Fruit fly (Drosophila melanogaster) whole organism, embryonic: ENCODE data around the gene CG9760.

Source experiments
- CG10147 ChIP-seq: fragments of 200-800 bp; sonication (Bioruptor generic); optimal IDR thresholded peaks from 2 replicates; lab custom pipeline; 2019; ENCODE audit warnings: missing biosample characterization, mild to moderate bottlenecking, missing genetic modification characterization, moderate library complexity
- CG10462 ChIP-seq: fragments of 200-800 bp; sonication (Bioruptor generic); optimal IDR thresholded peaks from 2 replicates; lab custom pipeline; 2016; ENCODE audit warnings: missing biosample characterization, missing genetic modification characterization
- CG11247 ChIP-seq: fragments of 200-800 bp; sonication (Bioruptor generic); IDR thresholded peaks from 2 replicates; pipeline ENCODE4 v1.3.6; 2022; ENCODE audit warnings: missing biosample characterization, missing genetic modification characterization
- CG12391 ChIP-seq: fragments of 200-800 bp; sonication (Bioruptor generic); optimal IDR thresholded peaks from 3 replicates; lab custom pipeline; 2018; ENCODE audit warnings: missing biosample characterization, mild to moderate bottlenecking, missing genetic modification characterization, moderate library complexity
- CG12769 ChIP-seq: fragments of 200-800 bp; sonication (Bioruptor generic); optimal IDR thresholded peaks from 2 replicates; lab custom pipeline; 2019; ENCODE audit warnings: missing biosample characterization, mild to moderate bottlenecking, missing genetic modification characterization, moderate library complexity
- CG13624 ChIP-seq: fragments of 200-800 bp; sonication (Bioruptor generic); optimal IDR thresholded peaks from 2 replicates; lab custom pipeline; 2016; ENCODE audit warnings: missing biosample characterization, missing genetic modification characterization
- CG14710 ChIP-seq: fragments of 200-800 bp; sonication (Bioruptor generic); optimal IDR thresholded peaks from 3 replicates; lab custom pipeline; 2019; ENCODE audit warnings: missing biosample characterization, mild to moderate bottlenecking, missing genetic modification characterization, moderate library complexity
- CG15479 ChIP-seq: fragments of 200-800 bp; sonication (Bioruptor generic); optimal IDR thresholded peaks from 3 replicates; lab custom pipeline; 2019; ENCODE audit warnings: missing biosample characterization, mild to moderate bottlenecking, missing genetic modification characterization, moderate library complexity
- CG17328 ChIP-seq: fragments of 200-800 bp; sonication (Bioruptor generic); IDR thresholded peaks from 2 replicates; pipeline ENCODE4 v1.3.6; 2022; ENCODE audit warnings: missing biosample characterization, missing genetic modification characterization
- CG1792 ChIP-seq: fragments of 200-800 bp; sonication (Bioruptor generic); optimal IDR thresholded peaks from 2 replicates; lab custom pipeline; 2016; ENCODE audit warnings: missing biosample characterization, missing genetic modification characterization
- CG18262 ChIP-seq: fragments of 200-800 bp; optimal IDR thresholded peaks from 3 replicates; lab custom pipeline; 2019; ENCODE audit warnings: missing biosample characterization, mild to moderate bottlenecking, missing genetic modification characterization, moderate library complexity
- CG30403 ChIP-seq: fragments of 200-800 bp; sonication (Bioruptor generic); optimal IDR thresholded peaks from 3 replicates; lab custom pipeline; 2016; ENCODE audit warnings: missing biosample characterization, missing genetic modification characterization
- CG31441 ChIP-seq: fragments of 200-800 bp; sonication (Bioruptor generic); IDR thresholded peaks from 2 replicates; pipeline ENCODE4 v1.3.6; 2022; ENCODE audit warnings: missing biosample characterization, missing genetic modification characterization
- CG4820 ChIP-seq: fragments of 200-800 bp; sonication (Bioruptor generic); optimal IDR thresholded peaks from 3 replicates; lab custom pipeline; 2016; ENCODE audit warnings: missing biosample characterization, missing genetic modification characterization
- CG8478 ChIP-seq: fragments of >200 bp; optimal IDR thresholded peaks from 2 replicates; lab custom pipeline; 2018
- CrebB ChIP-seq: fragments of 200-800 bp; sonication (Bioruptor generic); optimal IDR thresholded peaks from 3 replicates; lab custom pipeline; 2018; ENCODE audit warnings: missing biosample characterization, mild to moderate bottlenecking, missing genetic modification characterization
- D19A ChIP-seq: fragments of 200-800 bp; optimal IDR thresholded peaks from 3 replicates; lab custom pipeline; 2019; ENCODE audit warnings: missing biosample characterization, mild to moderate bottlenecking, missing genetic modification characterization, moderate library complexity
- Dek ChIP-seq: fragments of 200-800 bp; sonication (Bioruptor generic); optimal IDR thresholded peaks from 3 replicates; lab custom pipeline; 2019; ENCODE audit warnings: missing biosample characterization, mild to moderate bottlenecking, missing genetic modification characterization, moderate library complexity
- Dll ChIP-seq: fragments of 200-800 bp; sonication (Bioruptor generic); IDR thresholded peaks from 4 replicates; pipeline ENCODE4 v1.3.6; 2022; ENCODE audit warnings: missing biosample characterization, missing genetic modification characterization; ENCODE audit not compliant: partially characterized antibody
- Ets97D ChIP-seq: fragments of 200-800 bp; sonication (Bioruptor generic); optimal IDR thresholded peaks from 3 replicates; lab custom pipeline; 2016; ENCODE audit warnings: missing biosample characterization, missing genetic modification characterization
- Fer1 ChIP-seq: fragments of 200-800 bp; sonication (Bioruptor generic); optimal IDR thresholded peaks from 2 replicates; lab custom pipeline; 2017; ENCODE audit warnings: missing biosample characterization, mild to moderate bottlenecking, missing genetic modification characterization
- NC2α ChIP-seq: fragments of 200-800 bp; sonication (Bioruptor generic); optimal IDR thresholded peaks from 2 replicates; lab custom pipeline; 2016; ENCODE audit warnings: missing biosample characterization, missing genetic modification characterization
- Nf-YC ChIP-seq: fragments of 200-800 bp; optimal IDR thresholded peaks from 3 replicates; lab custom pipeline; 2019; ENCODE audit warnings: missing biosample characterization, mild to moderate bottlenecking, missing genetic modification characterization, moderate library complexity
- Oli ChIP-seq: fragments of 200-800 bp; sonication (Bioruptor generic); optimal IDR thresholded peaks from 2 replicates; lab custom pipeline; 2018; ENCODE audit warnings: missing biosample characterization, mild to moderate bottlenecking, missing genetic modification characterization, moderate library complexity
- Pdp1 ChIP-seq, 2 experiments: fragments of 200-800 bp; sonication (Bioruptor generic); optimal IDR thresholded peaks; 3 replicates each; lab custom pipeline; 2016; ENCODE audit warnings: missing biosample characterization in 2 of 2, missing genetic modification characterization in 2 of 2, mild to moderate bottlenecking in 1 of 2, moderate library complexity in 1 of 2
- Ravus ChIP-seq: fragments of 200-800 bp; sonication (Bioruptor generic); IDR thresholded peaks from 2 replicates; pipeline ENCODE4 v1.3.6; 2022; ENCODE audit warnings: missing biosample characterization, missing genetic modification characterization
- Stat92E ChIP-seq, 3 experiments: fragments of >200 bp in 2 of 3; fragments of 200-800 bp in 1 of 3; sonication (Bioruptor generic) in 1 of 3; optimal IDR thresholded peaks; 2 replicates each; lab custom pipeline; 2017 to 2019; ENCODE audit warnings: missing biosample characterization in 3 of 3, missing genetic modification characterization in 3 of 3, mild to moderate bottlenecking in 1 of 3, moderate library complexity in 1 of 3
- Usf ChIP-seq: fragments of 200-800 bp; sonication (Bioruptor generic); optimal IDR thresholded peaks from 2 replicates; lab custom pipeline; 2017; ENCODE audit warnings: missing genotype, missing biosample characterization, missing genetic modification characterization
- Xrp1 ChIP-seq: fragments of 200-800 bp; sonication (Bioruptor generic); IDR thresholded peaks from 2 replicates; pipeline ENCODE4 v1.3.6; 2022; ENCODE audit warnings: missing biosample characterization, missing genetic modification characterization
- bsh ChIP-seq, 2 experiments: fragments of 200-800 bp; sonication (Bioruptor generic); optimal IDR thresholded peaks; 2 replicates each; lab custom pipeline; 2017 to 2018; ENCODE audit warnings: mild to moderate bottlenecking in 2 of 2, missing biosample characterization in 2 of 2, missing genetic modification characterization in 2 of 2, moderate library complexity in 1 of 2
- dati ChIP-seq: fragments of 200-800 bp; sonication (Bioruptor generic); IDR thresholded peaks from 2 replicates; pipeline ENCODE4 v1.3.6; 2022; ENCODE audit warnings: missing biosample characterization, missing genetic modification characterization
- dysf ChIP-seq: fragments of 200-800 bp; sonication (Bioruptor generic); IDR thresholded peaks from 3 replicates; pipeline ENCODE4 v1.3.6; 2022; ENCODE audit warnings: missing biosample characterization, missing genetic modification characterization
- ems ChIP-seq: fragments of 200-800 bp; sonication (Bioruptor generic); optimal IDR thresholded peaks from 3 replicates; lab custom pipeline; 2016; ENCODE audit warnings: missing biosample characterization, missing genetic modification characterization
- eyg ChIP-seq: fragments of 200-800 bp; sonication (Bioruptor generic); optimal IDR thresholded peaks from 3 replicates; lab custom pipeline; 2016; ENCODE audit warnings: missing biosample characterization, missing genetic modification characterization
- fd96Cb ChIP-seq: fragments of 200-800 bp; sonication (Bioruptor generic); optimal IDR thresholded peaks from 2 replicates; lab custom pipeline; 2018; ENCODE audit warnings: missing biosample characterization, mild to moderate bottlenecking, missing genetic modification characterization, moderate library complexity
- gcm2 ChIP-seq: fragments of 200-800 bp; sonication (Bioruptor generic); optimal IDR thresholded peaks from 2 replicates; lab custom pipeline; 2016; ENCODE audit warnings: missing biosample characterization, missing genetic modification characterization
- hbn ChIP-seq: fragments of 200-800 bp; sonication (Bioruptor generic); IDR thresholded peaks from 2 replicates; pipeline ENCODE4 v1.3.6; 2022; ENCODE audit warnings: missing biosample characterization, missing genetic modification characterization; ENCODE audit not compliant: partially characterized antibody
- jigr1 ChIP-seq: fragments of 200-800 bp; sonication (Bioruptor generic); IDR thresholded peaks from 3 replicates; pipeline ENCODE4 v1.3.6; 2022; ENCODE audit warnings: missing biosample characterization, missing genetic modification characterization
- lbe ChIP-seq: fragments of 200-800 bp; sonication (Bioruptor generic); optimal IDR thresholded peaks from 2 replicates; lab custom pipeline; 2016; ENCODE audit warnings: missing biosample characterization, mild to moderate bottlenecking, missing genetic modification characterization
- luna ChIP-seq: fragments of 200-800 bp; sonication (Bioruptor generic); optimal IDR thresholded peaks from 2 replicates; lab custom pipeline; 2016; ENCODE audit warnings: missing biosample characterization, missing genetic modification characterization
- nerfin-2 ChIP-seq: fragments of 200-800 bp; sonication (Bioruptor generic); IDR thresholded peaks from 2 replicates; pipeline ENCODE4 v1.3.6; 2022; ENCODE audit warnings: missing biosample characterization, missing genetic modification characterization; ENCODE audit not compliant: partially characterized antibody
- org-1 ChIP-seq: fragments of 200-800 bp; sonication (Bioruptor generic); optimal IDR thresholded peaks from 2 replicates; lab custom pipeline; 2017; ENCODE audit warnings: missing biosample characterization, missing genetic modification characterization
- pfk ChIP-seq: fragments of 200-800 bp; sonication (Bioruptor generic); optimal IDR thresholded peaks from 2 replicates; lab custom pipeline; 2018; ENCODE audit warnings: missing biosample characterization, mild to moderate bottlenecking, missing genetic modification characterization, moderate library complexity
- pho ChIP-seq: fragments of 200-800 bp; sonication (Bioruptor generic); optimal IDR thresholded peaks from 2 replicates; lab custom pipeline; 2016; ENCODE audit warnings: missing biosample characterization, missing genetic modification characterization
- sqz ChIP-seq: fragments of 200-800 bp; sonication (Bioruptor generic); optimal IDR thresholded peaks from 3 replicates; lab custom pipeline; 2018; ENCODE audit warnings: missing biosample characterization, mild to moderate bottlenecking, missing genetic modification characterization
- stc ChIP-seq: fragments of 200-800 bp; sonication (Bioruptor generic); IDR thresholded peaks from 2 replicates; pipeline ENCODE4 v1.3.6; 2022; ENCODE audit warnings: missing biosample characterization, missing genetic modification characterization
- tap ChIP-seq: fragments of 200-800 bp; optimal IDR thresholded peaks from 3 replicates; lab custom pipeline; 2019; ENCODE audit warnings: missing biosample characterization, mild to moderate bottlenecking, missing genetic modification characterization, moderate library complexity
- tin ChIP-seq: fragments of 200-800 bp; sonication (Bioruptor generic); optimal IDR thresholded peaks from 3 replicates; lab custom pipeline; 2016; ENCODE audit warnings: missing biosample characterization, missing genetic modification characterization
- toy ChIP-seq: fragments of 200-800 bp; sonication (Bioruptor generic); IDR thresholded peaks from 2 replicates; pipeline ENCODE4 v1.3.6; 2022; ENCODE audit warnings: missing biosample characterization, missing genetic modification characterization
- trem ChIP-seq: fragments of 200-800 bp; optimal IDR thresholded peaks from 3 replicates; lab custom pipeline; 2019; ENCODE audit warnings: missing biosample characterization, mild to moderate bottlenecking, missing genetic modification characterization, moderate library complexity
- ttk ChIP-seq: fragments of 200-800 bp; sonication (Bioruptor generic); IDR thresholded peaks from 2 replicates; pipeline ENCODE4 v2.1.2; 2022; ENCODE audit warnings: missing biosample characterization, missing genetic modification characterization
- zfh2 ChIP-seq: fragments of 200-800 bp; sonication (Bioruptor generic); optimal IDR thresholded peaks from 2 replicates; lab custom pipeline; 2016; ENCODE audit warnings: missing biosample characterization, missing genetic modification characterization

Gene CG9760

dm6 chr3L:12114188-12114587 is 49.3 kb downstream of the CG9760 start (continued):
- TF ChIP-seq ems (GFP tag; lab: Kevin White, UChicago) = no peak
- no peak for TF ChIP-seq dysf (GFP tag; lab: Robert Waterston, UW)
- TF ChIP-seq CG12769 (tag; lab: Kevin White, UChicago) = no peak
- no peak for TF ChIP-seq CG8478
- no peak for TF ChIP-seq CG10147 (GFP tag; lab: Kevin White, UChicago)
- TF ChIP-seq Xrp1 = peak; percentile 44; the same call in 1 of the 2 replicates
- peak; percentile 40 for TF ChIP-seq CG4820 (GFP tag; lab: Kevin White, UChicago)
- TF ChIP-seq Stat92E (GFP tag; optimal IDR thresholded peaks at IDR 0.05; lab: Kevin White, UChicago) = no peak
- TF ChIP-seq dati = no peak
- no peak for TF ChIP-seq CG31441 (GFP tag; lab: Robert Waterston, UW)
- TF ChIP-seq ttk (GFP tag; lab: Robert Waterston, UW) = no peak
- TF ChIP-seq Usf (GFP tag; lab: Kevin White, UChicago) = no peak
- TF ChIP-seq zfh2 (GFP tag; lab: Kevin White, UChicago) = no peak
- TF ChIP-seq CG15479 = no peak
- peak; percentile 8 for TF ChIP-seq tin (GFP tag; lab: Kevin White, UChicago)
- TF ChIP-seq CG13624 = no peak
- TF ChIP-seq luna (GFP tag; lab: Kevin White, UChicago) = no peak
- TF ChIP-seq pfk = no peak
- TF ChIP-seq jigr1 (GFP tag; lab: Robert Waterston, UW) = no peak
- TF ChIP-seq eyg (GFP tag; lab: Kevin White, UChicago) = no peak
- no peak for TF ChIP-seq stc
- no peak for TF ChIP-seq sqz (GFP tag; lab: Kevin White, UChicago)
- TF ChIP-seq Dll (GFP tag; lab: Robert Waterston, UW) = no peak
- no peak for TF ChIP-seq hbn
- no peak for TF ChIP-seq NC2α (GFP tag; lab: Kevin White, UChicago)
- TF ChIP-seq CG14710 (tag; lab: Kevin White, UChicago) = peak; percentile 9
- no peak for TF ChIP-seq Dek (tag; lab: Kevin White, UChicago)
- TF ChIP-seq Fer1 (GFP tag; lab: Kevin White, UChicago) = no peak
- TF ChIP-seq toy = no peak
- TF ChIP-seq Ravus = no peak
- no peak for TF ChIP-seq gcm2 (GFP tag; lab: Kevin White, UChicago)
- TF ChIP-seq tap (tag; lab: Kevin White, UChicago) = no peak
- TF ChIP-seq CG18262 (tag; lab: Kevin White, UChicago) = peak; percentile 19
- no peak for TF ChIP-seq Ets97D
- TF ChIP-seq fd96Cb (tag; lab: Kevin White, UChicago) = peak; percentile 34
- TF ChIP-seq D19A (tag; lab: Kevin White, UChicago) = peak; percentile 23
- TF ChIP-seq org-1 = no peak
- no peak for TF ChIP-seq CG11247
- no peak for TF ChIP-seq trem (tag; lab: Kevin White, UChicago)
- peak; percentile 53; the same call in 1 of the 2 replicates for TF ChIP-seq CG17328 (GFP tag; lab: Robert Waterston, UW)
- no peak for TF ChIP-seq CrebB (tag; lab: Kevin White, UChicago)
- TF ChIP-seq Oli = no peak
- no peak for TF ChIP-seq Nf-YC (tag; lab: Kevin White, UChicago)
- peak in 1 of 2 experiments; percentile 37 for TF ChIP-seq bsh (GFP tag; optimal IDR thresholded peaks at IDR 0.05; lab: Kevin White, UChicago)
- peak; percentile 34 for TF ChIP-seq lbe
- no peak for TF ChIP-seq pho
- TF ChIP-seq CG1792 (GFP tag; lab: Kevin White, UChicago) = no peak
- TF ChIP-seq nerfin-2 (GFP tag; lab: Robert Waterston, UW) = no peak
- TF ChIP-seq Pdp1 (GFP tag; optimal IDR thresholded peaks at IDR 0.05; lab: Kevin White, UChicago) = no peak
- no peak for TF ChIP-seq CG12391 (tag; lab: Kevin White, UChicago)
- no peak for TF ChIP-seq CG10462 (GFP tag; lab: Kevin White, UChicago)
- TF ChIP-seq CG30403 (GFP tag; lab: Kevin White, UChicago) = peak; percentile 5
